Worm (Caenorhabditis elegans) whole organism, midembryonic: ENCODE data around the gene ets-9.

Source experiments
- T22C8.4 ChIP-seq: fragments of 200-800 bp; sonication (Bioruptor generic); IDR thresholded peaks from 2 replicates; pipeline ENCODE4 v1.3.6; 2022; ENCODE audit warnings: missing genetic modification characterization, missing compliant biosample characterization
- cog-1 ChIP-seq: sonication (generic microtip); optimal IDR thresholded peaks from 2 replicates; lab custom pipeline; 2016; ENCODE audit warnings: missing genetic modification characterization, missing compliant biosample characterization
- flt-1 ChIP-seq: fragments of 200-800 bp; sonication (Bioruptor generic); IDR thresholded peaks from 2 replicates; pipeline ENCODE4 v1.3.6; 2022; ENCODE audit warnings: missing genetic modification characterization, missing compliant biosample characterization
- klf-2 ChIP-seq: fragments of 200-800 bp; sonication (Bioruptor generic); conservative IDR thresholded peaks from 2 replicates; pipeline ENCODE4 v1.3.6; 2022; ENCODE audit warnings: missing genetic modification reagents, missing genetic modification characterization, missing compliant biosample characterization
- med-1 ChIP-seq: sonication (generic microtip); optimal IDR thresholded peaks from 2 replicates; lab custom pipeline; 2017; ENCODE audit warnings: missing genetic modification characterization, mild to moderate bottlenecking, missing compliant biosample characterization, antibody characterized with exemption, missing genetic modification reagents; ENCODE audit not compliant: insufficient read depth
- ref-1 ChIP-seq: fragments of 200-800 bp; sonication (Bioruptor generic); conservative IDR thresholded peaks from 2 replicates; pipeline ENCODE4 v1.3.6; 2022; ENCODE audit warnings: missing genetic modification reagents, missing genetic modification characterization, missing compliant biosample characterization
- tab-1 ChIP-seq: fragments of 200-800 bp; sonication (Bioruptor generic); IDR thresholded peaks from 2 replicates; pipeline ENCODE4 v1.3.6; 2022; ENCODE audit warnings: missing genetic modification characterization, missing compliant biosample characterization
- ztf-23 ChIP-seq: fragments of 200-800 bp; sonication (Bioruptor generic); IDR thresholded peaks from 2 replicates; pipeline ENCODE4 v1.3.6; 2022; ENCODE audit warnings: missing genetic modification reagents, missing genetic modification characterization, missing compliant biosample characterization
- ztf-29 ChIP-seq: fragments of 200-800 bp; sonication (Bioruptor generic); IDR thresholded peaks from 2 replicates; pipeline ENCODE4 v1.3.6; 2022; ENCODE audit warnings: missing genetic modification reagents, missing genetic modification characterization, missing compliant biosample characterization

The ets-9 gene

DNA sequence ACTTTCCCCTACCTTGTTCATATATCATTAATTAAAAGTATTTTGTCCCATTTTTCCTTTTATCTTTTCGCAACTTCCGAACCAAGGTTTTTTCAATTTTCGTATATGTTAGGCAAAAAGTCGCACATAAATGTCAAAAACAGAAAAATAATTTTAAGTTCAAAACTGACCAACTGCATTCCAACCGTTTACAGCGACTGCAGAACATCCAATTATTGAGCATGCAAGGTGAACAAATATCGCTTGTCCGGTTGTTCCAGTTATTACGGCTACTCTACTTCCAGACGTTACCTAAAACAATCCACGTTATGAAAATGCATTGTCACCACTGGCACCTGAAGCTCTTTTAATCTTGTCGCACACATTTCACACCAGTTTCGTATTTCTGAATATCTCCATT, 5.9 kb upstream of the ets-9 start, which contains the start of gene C52B9.10:
TSS of gene C52B9.10 (plus strand) at position 301 of the 400 bp plus-strand sequence.
- TF ChIP-seq T22C8.4 (GFP tag; lab: Robert Waterston, UW), result no peak
- no peak for TF ChIP-seq med-1 (GFP tag; lab: Kevin White, UChicago)
- no peak for TF ChIP-seq ztf-29
- TF ChIP-seq klf-2 (GFP tag; lab: Robert Waterston, UW), result no peak
- TF ChIP-seq cog-1 (tag; lab: Kevin White, UChicago), result no peak
- TF ChIP-seq flt-1 (GFP tag; lab: Robert Waterston, UW), result no peak
- no peak for TF ChIP-seq tab-1 (GFP tag; lab: Robert Waterston, UW)
- TF ChIP-seq ref-1 (GFP tag; lab: Robert Waterston, UW), result no peak

DNA sequence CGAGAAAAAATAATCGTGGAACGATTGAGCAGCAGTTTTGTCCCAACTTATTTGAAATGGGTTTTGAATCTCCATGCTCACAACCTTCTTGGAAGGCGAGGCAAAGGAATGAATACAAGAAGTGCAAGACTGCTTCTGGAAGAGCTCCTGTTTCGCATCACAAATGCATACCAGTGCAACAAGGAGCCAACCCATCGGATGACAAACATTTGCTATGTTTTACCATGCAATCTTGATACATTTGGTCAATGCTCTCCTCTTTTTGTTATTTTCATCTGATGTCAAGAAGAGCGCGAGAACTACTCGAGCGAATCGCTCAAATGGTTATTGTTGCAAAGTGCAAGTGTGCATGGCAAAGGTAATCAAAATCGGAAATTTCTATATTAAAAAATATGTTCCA, 5.4 kb upstream of the ets-9 start, which contains the start of gene mec-18:
TSS of gene mec-18 (minus strand) at position 101 of the 400 bp plus-strand sequence.
- TF ChIP-seq klf-2 (GFP tag; lab: Robert Waterston, UW) (no peak), ztf-23 (GFP tag; lab: Robert Waterston, UW) (no peak), ztf-29 (no peak), tab-1 (GFP tag; lab: Robert Waterston, UW) (no peak), med-1 (GFP tag; lab: Kevin White, UChicago) (no peak), T22C8.4 (GFP tag; lab: Robert Waterston, UW) (no peak), cog-1 (tag; lab: Kevin White, UChicago) (no peak), flt-1 (GFP tag; lab: Robert Waterston, UW) (no peak), ref-1 (GFP tag; lab: Robert Waterston, UW) (no peak)

- no peak for TF ChIP-seq ztf-23 (GFP tag; lab: Robert Waterston, UW)
- no peak for TF ChIP-seq klf-2 (GFP tag; lab: Robert Waterston, UW)
- TF ChIP-seq tab-1 (GFP tag; lab: Robert Waterston, UW), result no peak
- TF ChIP-seq flt-1 (GFP tag; lab: Robert Waterston, UW), result no peak
- TF ChIP-seq T22C8.4 (GFP tag; lab: Robert Waterston, UW), result no peak
- no peak for TF ChIP-seq ztf-29
- no peak for TF ChIP-seq cog-1 (tag; lab: Kevin White, UChicago)
- no peak for TF ChIP-seq med-1 (GFP tag; lab: Kevin White, UChicago)
- no peak for TF ChIP-seq ref-1 (GFP tag; lab: Robert Waterston, UW)
These were observed 2.9 kb downstream of the ets-9 start, which contains the start of gene C52B9.19 for ce11 chrX:4282380-4282779. TSS of gene C52B9.19 (plus strand) at chrX:4282555.

- TF ChIP-seq ref-1 (GFP tag; lab: Robert Waterston, UW) (no peak), flt-1 (GFP tag; lab: Robert Waterston, UW) (no peak), T22C8.4 (GFP tag; lab: Robert Waterston, UW) (no peak), ztf-23 (GFP tag; lab: Robert Waterston, UW) (no peak), klf-2 (GFP tag; lab: Robert Waterston, UW) (no peak), med-1 (GFP tag; lab: Kevin White, UChicago) (no peak), ztf-29 (no peak), cog-1 (tag; lab: Kevin White, UChicago) (no peak), tab-1 (GFP tag; lab: Robert Waterston, UW) (no peak)
These were observed 4.5 kb downstream of the ets-9 start, which contains the start of gene ets-10 for ce11 chrX:4283989-4284388. TSS of gene ets-10 (plus strand) at chrX:4284189.

DNA sequence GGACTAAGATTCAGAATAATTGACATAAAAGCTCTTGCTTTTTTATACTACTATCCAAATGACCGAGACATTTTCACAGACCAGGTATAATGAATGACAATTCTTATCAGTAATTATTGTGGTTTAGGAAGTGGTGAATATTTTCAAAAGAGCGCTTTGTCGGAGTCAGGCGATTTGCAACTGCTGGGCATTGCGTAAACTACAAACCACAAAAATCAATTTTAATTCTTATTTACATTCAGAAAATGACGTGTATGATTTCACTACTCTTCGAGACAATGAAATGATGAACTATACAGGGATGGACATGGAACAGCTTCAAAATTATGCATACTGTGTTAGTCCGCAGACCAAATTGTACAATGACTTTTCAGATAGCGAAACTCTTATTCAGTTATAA, 5.0 kb downstream of the ets-9 start:
- TF ChIP-seq ztf-23 (GFP tag; lab: Robert Waterston, UW) (no peak), flt-1 (GFP tag; lab: Robert Waterston, UW) (no peak), med-1 (GFP tag; lab: Kevin White, UChicago) (no peak), klf-2 (GFP tag; lab: Robert Waterston, UW) (no peak), ztf-29 (no peak), T22C8.4 (GFP tag; lab: Robert Waterston, UW) (no peak), cog-1 (tag; lab: Kevin White, UChicago) (no peak), tab-1 (GFP tag; lab: Robert Waterston, UW) (no peak), ref-1 (GFP tag; lab: Robert Waterston, UW) (no peak)

DNA sequence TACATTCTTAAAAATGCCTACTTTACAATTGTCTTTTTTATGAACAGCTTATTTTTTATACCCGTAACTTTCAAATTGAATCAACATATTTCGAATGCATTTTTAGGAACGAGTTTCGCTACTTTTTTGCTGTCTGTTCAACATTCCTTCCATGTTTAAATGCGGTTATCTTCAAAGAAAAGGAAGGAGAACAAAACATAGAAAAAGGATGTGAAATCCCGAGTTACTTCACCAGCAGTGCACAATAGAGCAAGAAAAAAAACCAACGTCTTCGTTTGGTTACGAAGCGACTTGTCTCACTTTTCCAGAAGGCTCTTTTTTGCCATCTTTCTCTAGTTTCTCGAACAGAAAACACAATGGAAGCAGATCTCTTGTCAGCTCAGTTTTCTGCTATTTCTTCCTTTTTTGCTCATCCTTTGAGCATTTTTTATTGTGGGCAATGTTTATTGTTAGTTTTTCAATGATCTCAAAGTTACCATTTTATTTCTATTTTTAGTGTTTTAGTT, 6.2 kb downstream of the ets-9 start, which contains the start of gene cka-2:
TSS of gene cka-2 (plus strand) at position 456 of the 506 bp plus-strand sequence.
- TF ChIP-seq ztf-29 (no peak), T22C8.4 (GFP tag; lab: Robert Waterston, UW) (no peak), tab-1 (GFP tag; lab: Robert Waterston, UW) (no peak), med-1 (GFP tag; lab: Kevin White, UChicago) (no peak), klf-2 (GFP tag; lab: Robert Waterston, UW) (no peak), ref-1 (GFP tag; lab: Robert Waterston, UW) (no peak), flt-1 (GFP tag; lab: Robert Waterston, UW) (no peak), ztf-23 (GFP tag; lab: Robert Waterston, UW) (no peak), cog-1 (tag; lab: Kevin White, UChicago) (no peak)

ce11 chrX:4289805-4290204, 10.3 kb downstream of the ets-9 start:
- TF ChIP-seq flt-1 (GFP tag; lab: Robert Waterston, UW), result no peak
- TF ChIP-seq ztf-23 (GFP tag; lab: Robert Waterston, UW), result no peak
- no peak for TF ChIP-seq ztf-29
- no peak for TF ChIP-seq med-1 (GFP tag; lab: Kevin White, UChicago)
- TF ChIP-seq klf-2 (GFP tag; lab: Robert Waterston, UW), result no peak
- TF ChIP-seq ref-1 (GFP tag; lab: Robert Waterston, UW), result no peak
- no peak for TF ChIP-seq cog-1 (tag; lab: Kevin White, UChicago)
- TF ChIP-seq T22C8.4 (GFP tag; lab: Robert Waterston, UW), result no peak
- TF ChIP-seq tab-1 (GFP tag; lab: Robert Waterston, UW), result no peak

DNA sequence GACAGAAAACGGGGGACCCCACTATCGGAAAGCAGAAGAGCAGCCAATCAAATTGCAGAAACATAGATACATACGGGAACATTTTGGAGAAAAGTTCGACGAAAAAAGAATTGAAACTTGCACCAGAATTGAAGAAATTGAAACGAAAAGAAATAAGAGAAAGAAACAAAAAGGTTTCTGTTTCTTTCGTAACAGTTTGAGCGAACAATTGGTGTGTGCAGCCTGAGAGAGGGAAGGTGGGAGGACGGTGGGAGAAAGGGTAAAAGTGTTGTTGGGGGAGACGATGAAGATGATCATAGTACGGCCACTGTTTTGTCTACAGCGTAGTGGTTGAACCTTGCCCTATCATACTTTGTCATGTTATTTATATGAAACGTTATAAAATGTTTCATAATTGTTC, 15.5 kb downstream of the ets-9 start:
- no peak for TF ChIP-seq T22C8.4 (GFP tag; lab: Robert Waterston, UW)
- TF ChIP-seq cog-1 (tag; lab: Kevin White, UChicago), result no peak
- no peak for TF ChIP-seq flt-1 (GFP tag; lab: Robert Waterston, UW)
- TF ChIP-seq ztf-29, result no peak
- no peak for TF ChIP-seq ref-1 (GFP tag; lab: Robert Waterston, UW)
- TF ChIP-seq tab-1 (GFP tag; lab: Robert Waterston, UW), result no peak
- TF ChIP-seq med-1 (GFP tag; lab: Kevin White, UChicago), result no peak
- no peak for TF ChIP-seq ztf-23 (GFP tag; lab: Robert Waterston, UW)
- no peak for TF ChIP-seq klf-2 (GFP tag; lab: Robert Waterston, UW)
